Worm (Caenorhabditis elegans) whole organism, L3 larva: ENCODE measurements around the gene sre-40.

Experiments used
- ama-1 ChIP-seq: fragments of 150-350 bp; optimal IDR thresholded peaks from 2 replicates; lab custom pipeline; 2018
- ceh-82 ChIP-seq: fragments of 150-350 bp; optimal IDR thresholded peaks from 2 replicates; lab custom pipeline; 2014; ENCODE audit warnings: missing biosample characterization, missing genetic modification characterization
- fos-1 ChIP-seq: fragments of 150-350 bp; optimal IDR thresholded peaks from 2 replicates; lab custom pipeline; 2014; ENCODE audit warnings: missing biosample characterization, missing genetic modification characterization
- zag-1 ChIP-seq: fragments of 150-350 bp; optimal IDR thresholded peaks from 2 replicates; lab custom pipeline; 2014; ENCODE audit warnings: missing biosample characterization, missing genetic modification characterization

- no peak for TF ChIP-seq zag-1 (tag; lab: Kevin White, UChicago)
- no peak for TF ChIP-seq ama-1 (lab: Kevin White, UChicago)
- TF ChIP-seq fos-1 (tag; lab: Kevin White, UChicago) = no peak
- no peak for TF ChIP-seq ceh-82 (tag; lab: Kevin White, UChicago)
Measured at ce11 chrII:4715676-4716075, 32.1 kb upstream of the sre-40 start, which contains the start of gene F41C3.8.
